Fruit fly (Drosophila melanogaster) whole organism, prepupa: ENCODE measurements around the gene CG15882.
A peak's percentile ranks its signal among the peaks of the same experiment; 100 is the strongest.

ENCODE experiments used
- Blimp-1 ChIP-seq: fragments of 200-800 bp; sonication (Bioruptor generic); optimal IDR thresholded peaks from 3 replicates; lab custom pipeline; 2017; ENCODE audit warnings: missing biosample characterization, missing genetic modification characterization, mild to moderate bottlenecking, moderate library complexity, missing genetic modification reagents
- CG10631 ChIP-seq: fragments of 200-800 bp; sonication (Bioruptor generic); optimal IDR thresholded peaks from 2 replicates; lab custom pipeline; 2016; ENCODE audit warnings: missing biosample characterization, missing genetic modification characterization
- CG10669 ChIP-seq: fragments of 200-800 bp; sonication (Bioruptor generic); optimal IDR thresholded peaks from 3 replicates; lab custom pipeline; 2018; ENCODE audit warnings: missing biosample characterization, mild to moderate bottlenecking, missing genetic modification characterization, moderate library complexity
- CG11294 ChIP-seq: fragments of 200-800 bp; sonication (Bioruptor generic); IDR thresholded peaks from 2 replicates; pipeline ENCODE4 v1.3.6; 2022; ENCODE audit warnings: missing biosample characterization, missing genetic modification characterization
- CG11762 ChIP-seq: fragments of 200-800 bp; sonication (Bioruptor generic); optimal IDR thresholded peaks from 3 replicates; lab custom pipeline; 2016; ENCODE audit warnings: missing biosample characterization, missing genetic modification characterization; ENCODE audit not compliant: insufficient read depth
- CG11902 ChIP-seq: fragments of 200-800 bp; sonication (Bioruptor generic); optimal IDR thresholded peaks from 3 replicates; lab custom pipeline; 2016; ENCODE audit warnings: missing biosample characterization, missing genetic modification characterization
- CG15336 ChIP-seq: fragments of 200-800 bp; sonication (Bioruptor generic); IDR thresholded peaks from 2 replicates; pipeline ENCODE4 v1.3.6; 2022; ENCODE audit warnings: missing biosample characterization, missing genetic modification characterization
- CG16779 ChIP-seq: fragments of 200-800 bp; sonication (Bioruptor generic); optimal IDR thresholded peaks from 3 replicates; lab custom pipeline; 2017; ENCODE audit warnings: missing biosample characterization, mild to moderate bottlenecking, missing genetic modification characterization
- CG3032 ChIP-seq: fragments of 200-800 bp; optimal IDR thresholded peaks from 2 replicates; lab custom pipeline; 2019; ENCODE audit warnings: missing biosample characterization, mild to moderate bottlenecking, missing genetic modification characterization, moderate library complexity
- CG31627 ChIP-seq: fragments of 200-800 bp; sonication (Bioruptor generic); optimal IDR thresholded peaks from 3 replicates; lab custom pipeline; 2016; ENCODE audit warnings: missing biosample characterization, missing genetic modification characterization
- CG34406 ChIP-seq: fragments of 200-800 bp; sonication (Bioruptor generic); optimal IDR thresholded peaks from 3 replicates; lab custom pipeline; 2016; ENCODE audit warnings: missing biosample characterization, missing genetic modification characterization
- CG4318 ChIP-seq: fragments of 200-800 bp; sonication (Bioruptor generic); optimal IDR thresholded peaks from 3 replicates; lab custom pipeline; 2017; ENCODE audit warnings: missing biosample characterization, mild to moderate bottlenecking, missing genetic modification characterization
- CG6163 ChIP-seq: fragments of 200-800 bp; sonication (Bioruptor generic); IDR thresholded peaks from 3 replicates; pipeline ENCODE4 v1.3.6; 2022; ENCODE audit warnings: missing biosample characterization, missing genetic modification characterization
- CG6276 ChIP-seq: fragments of 200-800 bp; sonication (Bioruptor generic); optimal IDR thresholded peaks from 2 replicates; lab custom pipeline; 2017; ENCODE audit warnings: missing biosample characterization, mild to moderate bottlenecking, missing genetic modification characterization
- CG6808 ChIP-seq: fragments of 200-800 bp; sonication (Bioruptor generic); optimal IDR thresholded peaks from 3 replicates; lab custom pipeline; 2017; ENCODE audit warnings: missing biosample characterization, missing genetic modification characterization, mild to moderate bottlenecking, moderate library complexity, missing genetic modification reagents
- CG6854 ChIP-seq: fragments of 200-800 bp; sonication (Bioruptor generic); optimal IDR thresholded peaks from 2 replicates; lab custom pipeline; 2017; ENCODE audit warnings: missing biosample characterization, mild to moderate bottlenecking, missing genetic modification characterization
- CG7368 ChIP-seq: fragments of 200-800 bp; sonication (Bioruptor generic); optimal IDR thresholded peaks from 3 replicates; lab custom pipeline; 2016; ENCODE audit warnings: missing biosample characterization, missing genetic modification characterization
- CG8119 ChIP-seq: fragments of 200-800 bp; sonication (Bioruptor generic); IDR thresholded peaks from 3 replicates; pipeline ENCODE4 v1.3.6; 2022; ENCODE audit warnings: missing biosample characterization, missing genetic modification characterization
- CG8319 ChIP-seq: fragments of 200-800 bp; sonication (Bioruptor generic); optimal IDR thresholded peaks from 3 replicates; lab custom pipeline; 2016; ENCODE audit warnings: missing biosample characterization, missing genetic modification characterization
- CG8632 ChIP-seq: fragments of 200-800 bp; sonication (Bioruptor generic); optimal IDR thresholded peaks from 3 replicates; lab custom pipeline; 2016; ENCODE audit warnings: missing biosample characterization, missing genetic modification characterization
- CG9139 ChIP-seq: fragments of 200-800 bp; sonication (Bioruptor generic); optimal IDR thresholded peaks from 3 replicates; lab custom pipeline; 2017; ENCODE audit warnings: missing biosample characterization, mild to moderate bottlenecking, missing genetic modification characterization
- Eip75B ChIP-seq: fragments of 200-800 bp; sonication (Bioruptor generic); optimal IDR thresholded peaks from 3 replicates; lab custom pipeline; 2016; ENCODE audit warnings: missing biosample characterization, missing genetic modification characterization
- Eip78C ChIP-seq: fragments of 200-800 bp; sonication (Bioruptor generic); peaks from one replicate; lab custom pipeline; 2016; ENCODE audit warnings: missing biosample characterization, missing genetic modification characterization
- Eip93F ChIP-seq: fragments of 200-800 bp; sonication (Bioruptor generic); optimal IDR thresholded peaks from 2 replicates; lab custom pipeline; 2016; ENCODE audit warnings: missing biosample characterization, mild to moderate bottlenecking, missing genetic modification characterization
- Ets21C ChIP-seq: fragments of 200-800 bp; sonication (Bioruptor generic); optimal IDR thresholded peaks from 3 replicates; lab custom pipeline; 2016; ENCODE audit warnings: missing biosample characterization, missing genetic modification characterization
- Ets96B ChIP-seq: fragments of 200-800 bp; optimal IDR thresholded peaks from 2 replicates; lab custom pipeline; 2019; ENCODE audit warnings: missing biosample characterization, mild to moderate bottlenecking, missing genetic modification characterization, moderate library complexity
- Hr38 ChIP-seq: sonication (Bioruptor generic); optimal IDR thresholded peaks from 2 replicates; lab custom pipeline; 2016; ENCODE audit warnings: missing biosample characterization, missing genetic modification characterization
- Lpt ChIP-seq: fragments of 200-800 bp; sonication (Bioruptor generic); optimal IDR thresholded peaks from 3 replicates; lab custom pipeline; 2016; ENCODE audit warnings: missing biosample characterization, missing genetic modification characterization
- Met ChIP-seq: fragments of 200-800 bp; sonication (Bioruptor generic); optimal IDR thresholded peaks from 3 replicates; lab custom pipeline; 2016; ENCODE audit warnings: missing biosample characterization, missing genetic modification characterization
- OdsH ChIP-seq: fragments of 200-800 bp; sonication (Bioruptor generic); optimal IDR thresholded peaks from 3 replicates; lab custom pipeline; 2016; ENCODE audit warnings: missing biosample characterization, missing genetic modification characterization
- Smox ChIP-seq: fragments of 200-800 bp; sonication (Bioruptor generic); optimal IDR thresholded peaks from 3 replicates; lab custom pipeline; 2016; ENCODE audit warnings: missing biosample characterization, missing genetic modification characterization
- Sox102F ChIP-seq: fragments of 200-800 bp; sonication (Bioruptor generic); optimal IDR thresholded peaks from 2 replicates; lab custom pipeline; 2016; ENCODE audit warnings: missing biosample characterization, mild to moderate bottlenecking, missing genetic modification characterization
- Sox15 ChIP-seq: fragments of 200-800 bp; sonication (Bioruptor generic); optimal IDR thresholded peaks from 3 replicates; lab custom pipeline; 2016; ENCODE audit warnings: missing biosample characterization, missing genetic modification characterization
- acj6 ChIP-seq: fragments of 200-800 bp; sonication (Bioruptor generic); optimal IDR thresholded peaks from 3 replicates; lab custom pipeline; 2016; ENCODE audit warnings: missing biosample characterization, missing genetic modification characterization
- cyc ChIP-seq: fragments of 200-800 bp; sonication (Bioruptor generic); optimal IDR thresholded peaks from 3 replicates; lab custom pipeline; 2016; ENCODE audit warnings: missing biosample characterization, missing genetic modification characterization
- dsx ChIP-seq: fragments of 200-800 bp; optimal IDR thresholded peaks from 3 replicates; lab custom pipeline; 2019; ENCODE audit warnings: missing biosample characterization, mild to moderate bottlenecking, missing genetic modification characterization, moderate library complexity; ENCODE audit not compliant: poor library complexity, severe bottlenecking
- esn ChIP-seq: fragments of 200-800 bp; sonication (Bioruptor generic); optimal IDR thresholded peaks from 2 replicates; lab custom pipeline; 2016; ENCODE audit warnings: missing biosample characterization, mild to moderate bottlenecking, missing genetic modification characterization, moderate library complexity
- fd85E ChIP-seq: fragments of 200-800 bp; sonication (Bioruptor generic); optimal IDR thresholded peaks from 3 replicates; lab custom pipeline; 2016; ENCODE audit warnings: missing biosample characterization, missing genetic modification characterization
- fkh ChIP-seq: fragments of 200-800 bp; sonication (Bioruptor generic); optimal IDR thresholded peaks from 3 replicates; lab custom pipeline; 2017; ENCODE audit warnings: missing biosample characterization, mild to moderate bottlenecking, missing genetic modification characterization, moderate library complexity
- net ChIP-seq: fragments of 200-800 bp; sonication (Bioruptor generic); optimal IDR thresholded peaks from 3 replicates; lab custom pipeline; 2016; ENCODE audit warnings: missing biosample characterization, missing genetic modification characterization
- salr ChIP-seq, 2 experiments: fragments of 200-800 bp; sonication (Bioruptor generic); optimal IDR thresholded peaks; 3 replicates each; lab custom pipeline; 2016 to 2018; ENCODE audit warnings: missing biosample characterization in 2 of 2, missing genetic modification characterization in 2 of 2, mild to moderate bottlenecking in 1 of 2
- svp ChIP-seq: fragments of 200-800 bp; sonication (Bioruptor generic); peaks from one replicate; lab custom pipeline; 2016; ENCODE audit warnings: missing biosample characterization, missing genetic modification characterization
- topi ChIP-seq: fragments of 200-800 bp; sonication (Bioruptor generic); optimal IDR thresholded peaks from 3 replicates; lab custom pipeline; 2016; ENCODE audit warnings: missing biosample characterization, missing genetic modification characterization
- vri ChIP-seq: fragments of 200-800 bp; sonication (Bioruptor generic); optimal IDR thresholded peaks from 3 replicates; lab custom pipeline; 2016; ENCODE audit warnings: missing biosample characterization, mild to moderate bottlenecking, missing genetic modification characterization

Gene CG15882

DNA sequence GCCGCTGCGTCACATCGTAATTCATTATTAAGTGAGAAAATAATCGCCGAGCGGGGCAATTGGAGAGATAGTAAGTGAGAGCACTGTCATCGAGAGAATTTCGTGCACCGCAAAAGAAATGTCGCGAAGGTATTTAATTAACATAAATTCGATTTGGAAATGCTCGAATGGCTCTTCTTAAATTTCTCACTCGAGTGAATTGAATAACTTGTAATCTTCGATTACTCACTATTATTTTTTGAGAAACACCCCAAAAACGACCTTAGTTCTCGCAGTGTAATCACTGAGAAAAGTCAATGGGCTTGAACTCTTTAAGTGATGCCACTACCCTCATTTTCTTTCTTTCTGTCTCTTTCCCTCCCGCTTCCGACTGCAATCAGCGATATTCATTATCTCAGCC lies 30.8 kb upstream of the CG15882 start (continued):
- TF ChIP-seq CG8119 (GFP tag; lab: Robert Waterston, UW) (peak; percentile 94), CG8319 (GFP tag; lab: Kevin White, UChicago) (peak; percentile 92), esn (GFP tag; lab: Kevin White, UChicago) (peak; percentile 96), svp (GFP tag; lab: Kevin White, UChicago) (peak; percentile 99), acj6 (GFP tag; lab: Kevin White, UChicago) (peak; percentile 93), cyc (peak; percentile 95), CG8632 (GFP tag; lab: Kevin White, UChicago) (peak; percentile 92), fkh (GFP tag; lab: Kevin White, UChicago) (peak; percentile 50), salr (GFP tag; optimal IDR thresholded peaks at IDR 0.05; lab: Kevin White, UChicago) (peak; percentile 81 to 85), CG16779 (peak; percentile 84), CG6808 (GFP tag; lab: Kevin White, UChicago) (peak; percentile 86), CG10669 (GFP tag; lab: Kevin White, UChicago) (peak; percentile 91), Eip93F (GFP tag; lab: Kevin White, UChicago) (peak; percentile 83), OdsH (GFP tag; lab: Kevin White, UChicago) (peak; percentile 92), Ets96B (peak; percentile 88), CG3032 (tag; lab: Kevin White, UChicago) (peak; percentile 85), CG15336 (GFP tag; lab: Robert Waterston, UW) (peak; percentile 95), CG31627 (GFP tag; lab: Kevin White, UChicago) (peak; percentile 94)

dm6 chrX:19154249-19154648 lies 30.1 kb upstream of the CG15882 start:
- no peak for TF ChIP-seq CG31627 (GFP tag; lab: Kevin White, UChicago)

DNA sequence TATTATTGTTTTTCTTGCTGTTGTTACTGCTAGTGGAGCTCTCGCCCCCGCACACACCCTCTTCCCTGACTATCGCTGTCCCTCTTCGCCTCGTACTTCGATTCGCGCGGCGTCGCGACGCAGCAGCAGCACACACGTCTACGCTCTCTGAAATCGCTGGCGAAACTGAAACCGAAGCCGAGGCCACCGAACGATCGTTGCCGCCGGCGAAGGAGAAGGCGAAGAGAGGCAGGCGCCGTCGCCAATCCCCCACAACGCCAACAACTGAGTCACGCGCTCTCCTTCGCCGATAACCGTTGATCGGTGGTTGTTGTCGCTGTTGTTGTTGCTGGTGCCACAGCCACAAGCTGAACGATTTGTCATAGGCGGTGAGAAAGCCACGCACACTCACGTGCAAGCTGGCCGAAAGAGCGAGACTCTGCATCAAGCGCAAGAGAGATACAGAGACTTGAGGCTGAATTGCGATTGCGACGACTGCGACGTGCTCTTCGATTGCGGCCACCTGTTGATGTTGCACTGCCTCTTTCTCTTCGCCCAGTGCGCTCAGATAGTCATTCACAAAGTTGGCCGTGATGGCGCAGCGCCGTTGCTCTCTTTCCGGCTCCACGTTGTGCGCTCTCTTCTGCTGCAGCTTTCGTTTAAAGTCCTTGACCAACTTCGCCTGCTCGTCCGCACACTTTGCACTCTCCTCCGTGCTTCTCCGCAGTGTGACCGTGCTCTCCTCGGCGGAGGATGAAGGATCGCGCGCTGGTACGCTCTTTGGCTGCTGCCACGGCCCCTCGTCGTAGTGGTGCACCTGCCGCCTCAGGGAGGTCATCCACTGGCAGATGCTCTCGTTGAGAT lies 29.3 kb upstream of the CG15882 start:
- no peak for TF ChIP-seq CG10631 (GFP tag; lab: Kevin White, UChicago)
- no peak for TF ChIP-seq CG8632 (GFP tag; lab: Kevin White, UChicago)
- TF ChIP-seq CG4318 (GFP tag; lab: Kevin White, UChicago): no peak
- no peak for TF ChIP-seq fd85E (GFP tag; lab: Kevin White, UChicago)
- TF ChIP-seq CG6276 (GFP tag; lab: Kevin White, UChicago): peak; percentile 41
- no peak for TF ChIP-seq Sox15 (GFP tag; lab: Kevin White, UChicago)
- TF ChIP-seq acj6 (GFP tag; lab: Kevin White, UChicago): no peak
- TF ChIP-seq Eip93F (GFP tag; lab: Kevin White, UChicago): no peak
- TF ChIP-seq Ets21C: no peak
- TF ChIP-seq Lpt: no peak
- TF ChIP-seq CG11294 (GFP tag; lab: Robert Waterston, UW): no peak
- TF ChIP-seq Blimp-1 (GFP tag; lab: Kevin White, UChicago): peak; percentile 26
- no peak for TF ChIP-seq salr (GFP tag; optimal IDR thresholded peaks at IDR 0.05; lab: Kevin White, UChicago)
- no peak for TF ChIP-seq esn (GFP tag; lab: Kevin White, UChicago)
- TF ChIP-seq topi (GFP tag; lab: Kevin White, UChicago): no peak
- no peak for TF ChIP-seq CG11902 (GFP tag; lab: Kevin White, UChicago)
- no peak; the same call in 1 of the 3 replicates for TF ChIP-seq CG6163 (GFP tag; lab: Robert Waterston, UW)
- peak; percentile 50 for TF ChIP-seq Sox102F (GFP tag; lab: Kevin White, UChicago)
- TF ChIP-seq CG7368 (GFP tag; lab: Kevin White, UChicago): peak; percentile 20
- TF ChIP-seq CG6854 (GFP tag; lab: Kevin White, UChicago): peak; percentile 49
- TF ChIP-seq CG34406: no peak
- no peak for TF ChIP-seq Smox (GFP tag; lab: Kevin White, UChicago)
- peak; percentile 34 for TF ChIP-seq Eip78C (GFP tag; lab: Kevin White, UChicago)
- TF ChIP-seq CG11762 (GFP tag; lab: Kevin White, UChicago): no peak
- no peak for TF ChIP-seq Met (GFP tag; lab: Kevin White, UChicago)
- no peak for TF ChIP-seq Hr38
- peak; percentile 43 for TF ChIP-seq vri (GFP tag; lab: Kevin White, UChicago)
- TF ChIP-seq CG15336 (GFP tag; lab: Robert Waterston, UW): peak; percentile 53; the same call in 1 of the 2 replicates
- TF ChIP-seq cyc: no peak
- TF ChIP-seq CG9139 (GFP tag; lab: Kevin White, UChicago): peak; percentile 16
- no peak for TF ChIP-seq net
- no peak for TF ChIP-seq OdsH (GFP tag; lab: Kevin White, UChicago)
- peak; percentile 40 for TF ChIP-seq dsx (GFP tag; lab: Kevin White, UChicago)
- TF ChIP-seq Eip75B (GFP tag; lab: Kevin White, UChicago): peak; percentile 62
- no peak for TF ChIP-seq CG3032 (tag; lab: Kevin White, UChicago)
- TF ChIP-seq CG16779: peak; percentile 52
